Worm (Caenorhabditis elegans) whole organism, early embryonic: Measurements from ENCODE around the gene F32D8.4.

Experiments used
- B0310.2 ChIP-seq: sonication (generic microtip); optimal IDR thresholded peaks from 2 replicates; lab custom pipeline; 2016; ENCODE audit warnings: mild to moderate bottlenecking, missing genetic modification characterization, missing compliant biosample characterization
- F13C5.2 ChIP-seq: sonication (generic microtip); optimal IDR thresholded peaks from 2 replicates; lab custom pipeline; 2017; ENCODE audit warnings: mild to moderate bottlenecking, missing genetic modification characterization, inconsistent platforms, missing compliant biosample characterization
- aly-1 ChIP-seq: sonication (generic microtip); optimal IDR thresholded peaks from 2 replicates; lab custom pipeline; 2016; ENCODE audit warnings: missing genetic modification characterization, missing compliant biosample characterization
- ama-1 ChIP-seq: fragments of 150-350 bp; optimal IDR thresholded peaks from 2 replicates; lab custom pipeline; 2014
- ceh-13 ChIP-seq: fragments of 200-800 bp; sonication (Bioruptor generic); optimal IDR thresholded peaks from 2 replicates; lab custom pipeline; 2018; ENCODE audit warnings: mild to moderate bottlenecking, missing genetic modification characterization, missing compliant biosample characterization
- ceh-36 ChIP-seq: sonication (generic microtip); optimal IDR thresholded peaks from 2 replicates; lab custom pipeline; 2016; ENCODE audit warnings: missing genetic modification characterization, inconsistent platforms, missing compliant biosample characterization
- ets-7 ChIP-seq: sonication (generic microtip); optimal IDR thresholded peaks from 2 replicates; lab custom pipeline; 2016; ENCODE audit warnings: missing genotype, missing genetic modification characterization, missing compliant biosample characterization
- flt-1 ChIP-seq: fragments of 200-800 bp; sonication (Bioruptor generic); IDR thresholded peaks from 2 replicates; pipeline ENCODE4 v1.3.6; 2022; ENCODE audit warnings: missing genetic modification characterization, missing compliant biosample characterization
- hmbx-1 ChIP-seq: sonication (generic microtip); optimal IDR thresholded peaks from 2 replicates; lab custom pipeline; 2016; ENCODE audit warnings: mild to moderate bottlenecking, missing genetic modification characterization, missing compliant biosample characterization
- hmg-4 ChIP-seq: fragments of 200-800 bp; sonication (Bioruptor generic); optimal IDR thresholded peaks from 2 replicates; lab custom pipeline; 2018; ENCODE audit warnings: mild to moderate bottlenecking, missing genetic modification characterization, missing compliant biosample characterization
- hnd-1 ChIP-seq: sonication (generic microtip); optimal IDR thresholded peaks from 2 replicates; lab custom pipeline; 2016; ENCODE audit warnings: missing genetic modification characterization, missing compliant biosample characterization
- pes-1 ChIP-seq: fragments of 200-800 bp; sonication (Bioruptor generic); IDR thresholded peaks from 2 replicates; pipeline ENCODE4 v1.3.6; 2022; ENCODE audit warnings: missing genetic modification reagents, missing genetic modification characterization, missing compliant biosample characterization
- scrt-1 ChIP-seq: fragments of 200-800 bp; sonication (Bioruptor generic); IDR thresholded peaks from 2 replicates; pipeline ENCODE4 v1.3.6; 2022; ENCODE audit warnings: missing genetic modification characterization, missing compliant biosample characterization
- sea-1 ChIP-seq: fragments of 200-800 bp; sonication (Bioruptor generic); conservative IDR thresholded peaks from 2 replicates; pipeline ENCODE4 v1.3.6; 2022; ENCODE audit warnings: missing genetic modification characterization, missing compliant biosample characterization
- tbx-11 ChIP-seq: fragments of 200-800 bp; sonication (Bioruptor generic); IDR thresholded peaks from 2 replicates; pipeline ENCODE4 v1.3.6; 2022; ENCODE audit warnings: missing genetic modification characterization, missing compliant biosample characterization
- tbx-37 ChIP-seq: fragments of 200-800 bp; sonication (Bioruptor generic); conservative IDR thresholded peaks from 2 replicates; pipeline ENCODE4 v1.3.6; 2022; ENCODE audit warnings: missing genetic modification reagents, missing genetic modification characterization, missing compliant biosample characterization
- tra-4 ChIP-seq: sonication (generic microtip); optimal IDR thresholded peaks from 2 replicates; lab custom pipeline; 2017; ENCODE audit warnings: missing genetic modification characterization, missing compliant biosample characterization

The F32D8.4 gene

ce11 chrV:10924731-10925130 lies 31.4 kb upstream of the F32D8.4 start, which contains the start of gene F58B4.6:
Gene F58B4.6, plus strand, starts transcription at chrV:10925031.
- no peak for TF ChIP-seq hmg-4 (GFP tag; lab: Kevin White, UChicago)
- no peak for TF ChIP-seq tbx-11
- TF ChIP-seq ceh-36 (tag; lab: Kevin White, UChicago), result no peak
- TF ChIP-seq tbx-37 (GFP tag; lab: Robert Waterston, UW), result no peak
- TF ChIP-seq hnd-1, result no peak
- TF ChIP-seq F13C5.2 (tag; lab: Kevin White, UChicago), result no peak
- TF ChIP-seq flt-1 (GFP tag; lab: Robert Waterston, UW), result no peak
- TF ChIP-seq ama-1 (lab: Kevin White, UChicago), result no peak
- no peak for TF ChIP-seq hmbx-1 (tag; lab: Kevin White, UChicago)
- TF ChIP-seq ets-7, result no peak
- no peak for TF ChIP-seq scrt-1 (GFP tag; lab: Robert Waterston, UW)
- TF ChIP-seq sea-1 (GFP tag; lab: Robert Waterston, UW), result no peak
- no peak for TF ChIP-seq pes-1 (GFP tag; lab: Robert Waterston, UW)
- no peak for TF ChIP-seq aly-1 (tag; lab: Kevin White, UChicago)
- TF ChIP-seq ceh-13 (GFP tag; lab: Kevin White, UChicago), result no peak
- no peak for TF ChIP-seq B0310.2

- TF ChIP-seq ceh-13 (GFP tag; lab: Kevin White, UChicago), result no peak
- no peak for TF ChIP-seq hmg-4 (GFP tag; lab: Kevin White, UChicago)
- no peak for TF ChIP-seq tbx-11
- no peak for TF ChIP-seq tra-4 (tag; lab: Kevin White, UChicago)
- no peak for TF ChIP-seq ama-1 (lab: Kevin White, UChicago)
- no peak for TF ChIP-seq tbx-37 (GFP tag; lab: Robert Waterston, UW)
- TF ChIP-seq hnd-1, result no peak
- no peak for TF ChIP-seq aly-1 (tag; lab: Kevin White, UChicago)
- no peak for TF ChIP-seq pes-1 (GFP tag; lab: Robert Waterston, UW)
- no peak for TF ChIP-seq hmbx-1 (tag; lab: Kevin White, UChicago)
- TF ChIP-seq ets-7, result no peak
- TF ChIP-seq flt-1 (GFP tag; lab: Robert Waterston, UW), result no peak
- TF ChIP-seq ceh-36 (tag; lab: Kevin White, UChicago), result no peak
- no peak for TF ChIP-seq sea-1 (GFP tag; lab: Robert Waterston, UW)
- TF ChIP-seq scrt-1 (GFP tag; lab: Robert Waterston, UW), result no peak
- no peak for TF ChIP-seq B0310.2
- TF ChIP-seq F13C5.2 (tag; lab: Kevin White, UChicago), result no peak
These were observed 29.9 kb upstream of the F32D8.4 start, which contains the start of gene F58B4.7 for ce11 chrV:10923229-10923628. Gene F58B4.7, minus strand, starts transcription at chrV:10923329.

- TF ChIP-seq scrt-1 (GFP tag; lab: Robert Waterston, UW) (no peak), ceh-13 (GFP tag; lab: Kevin White, UChicago) (no peak), pes-1 (GFP tag; lab: Robert Waterston, UW) (no peak)
These were observed 28.4 kb upstream of the F32D8.4 start, which contains the start of gene nas-31 for ce11 chrV:10921747-10922146. Gene nas-31, minus strand, starts transcription at chrV:10921847.

- TF ChIP-seq pes-1 (GFP tag; lab: Robert Waterston, UW) (no peak), tbx-37 (GFP tag; lab: Robert Waterston, UW) (no peak), tbx-11 (no peak), F13C5.2 (tag; lab: Kevin White, UChicago) (no peak), B0310.2 (no peak), ets-7 (no peak)
These were observed 25.0 kb upstream of the F32D8.4 start, which contains the start of gene F58B4.2 for ce11 chrV:10918373-10918772. Gene F58B4.2, minus strand, starts transcription at chrV:10918473.

- no peak for TF ChIP-seq hnd-1
- no peak for TF ChIP-seq scrt-1 (GFP tag; lab: Robert Waterston, UW)
- TF ChIP-seq pes-1 (GFP tag; lab: Robert Waterston, UW), result no peak
- TF ChIP-seq tra-4 (tag; lab: Kevin White, UChicago), result no peak
- no peak for TF ChIP-seq hmbx-1 (tag; lab: Kevin White, UChicago)
- TF ChIP-seq F13C5.2 (tag; lab: Kevin White, UChicago), result no peak
- TF ChIP-seq ets-7, result no peak
- no peak for TF ChIP-seq tbx-11
- TF ChIP-seq B0310.2, result no peak
- TF ChIP-seq ceh-36 (tag; lab: Kevin White, UChicago), result no peak
- TF ChIP-seq ceh-13 (GFP tag; lab: Kevin White, UChicago), result no peak
- no peak for TF ChIP-seq ama-1 (lab: Kevin White, UChicago)
- no peak for TF ChIP-seq aly-1 (tag; lab: Kevin White, UChicago)
- TF ChIP-seq tbx-37 (GFP tag; lab: Robert Waterston, UW), result no peak
These were observed 22.6 kb upstream of the F32D8.4 start for ce11 chrV:10915922-10916321.

ce11 chrV:10909959-10910358 lies 16.6 kb upstream of the F32D8.4 start:
- TF ChIP-seq ceh-13 (GFP tag; lab: Kevin White, UChicago), result no peak
- TF ChIP-seq tbx-11, result no peak
- TF ChIP-seq ama-1 (lab: Kevin White, UChicago), result no peak
- no peak for TF ChIP-seq scrt-1 (GFP tag; lab: Robert Waterston, UW)
- no peak for TF ChIP-seq B0310.2
- TF ChIP-seq tra-4 (tag; lab: Kevin White, UChicago), result no peak
- TF ChIP-seq hnd-1, result no peak
- no peak for TF ChIP-seq sea-1 (GFP tag; lab: Robert Waterston, UW)
- no peak for TF ChIP-seq tbx-37 (GFP tag; lab: Robert Waterston, UW)
- TF ChIP-seq flt-1 (GFP tag; lab: Robert Waterston, UW), result no peak
- no peak for TF ChIP-seq ceh-36 (tag; lab: Kevin White, UChicago)
- TF ChIP-seq pes-1 (GFP tag; lab: Robert Waterston, UW), result no peak
- no peak for TF ChIP-seq F13C5.2 (tag; lab: Kevin White, UChicago)
- no peak for TF ChIP-seq ets-7
- TF ChIP-seq hmbx-1 (tag; lab: Kevin White, UChicago), result no peak
- TF ChIP-seq hmg-4 (GFP tag; lab: Kevin White, UChicago), result no peak
- no peak for TF ChIP-seq aly-1 (tag; lab: Kevin White, UChicago)

- TF ChIP-seq B0310.2 (no peak), ceh-36 (tag; lab: Kevin White, UChicago) (no peak), hnd-1 (no peak), hmbx-1 (tag; lab: Kevin White, UChicago) (no peak), ets-7 (no peak), tbx-11 (no peak), scrt-1 (GFP tag; lab: Robert Waterston, UW) (no peak), sea-1 (GFP tag; lab: Robert Waterston, UW) (no peak), F13C5.2 (tag; lab: Kevin White, UChicago) (no peak), pes-1 (GFP tag; lab: Robert Waterston, UW) (no peak), flt-1 (GFP tag; lab: Robert Waterston, UW) (no peak)
These were observed 15.7 kb upstream of the F32D8.4 start, which contains the start of gene zzz-1 for ce11 chrV:10909071-10909470. Gene zzz-1, minus strand, starts transcription at chrV:10909171.
